Fruit fly (Drosophila melanogaster) whole organism, wandering third instar larva: ENCODE data around the gene CG7272.

Source experiments
- Abd-B ChIP-seq: fragments of >200 bp; optimal IDR thresholded peaks from 2 replicates; lab custom pipeline; 2017; ENCODE audit warnings: missing biosample characterization, missing genetic modification characterization
- CG32264 ChIP-seq: fragments of 200-800 bp; sonication (Bioruptor generic); optimal IDR thresholded peaks from 2 replicates; lab custom pipeline; 2016; ENCODE audit warnings: missing biosample characterization, missing genetic modification characterization
- CG9705 ChIP-seq: fragments of 200-800 bp; sonication (Bioruptor generic); optimal IDR thresholded peaks from 2 replicates; lab custom pipeline; 2018; ENCODE audit warnings: missing biosample characterization, mild to moderate bottlenecking, missing genetic modification characterization
- CrebA ChIP-seq: fragments of 200-800 bp; sonication (Bioruptor generic); optimal IDR thresholded peaks from 2 replicates; lab custom pipeline; 2016; ENCODE audit warnings: missing biosample characterization, mild to moderate bottlenecking, missing genetic modification characterization, borderline replicate concordance
- Dfd ChIP-seq: fragments of >200 bp; optimal IDR thresholded peaks from 2 replicates; lab custom pipeline; 2017; ENCODE audit warnings: missing biosample characterization, missing genetic modification characterization
- Dif ChIP-seq: fragments of 200-275, 200-300 bp; sonication (Bioruptor generic); optimal IDR thresholded peaks from 2 replicates; lab custom pipeline; 2018; ENCODE audit warnings: missing biosample characterization, missing genetic modification characterization; ENCODE audit not compliant: partially characterized antibody
- GATAd ChIP-seq: sonication (Bioruptor generic); optimal IDR thresholded peaks from 2 replicates; lab custom pipeline; 2016; ENCODE audit warnings: missing biosample characterization, missing genetic modification characterization
- HLH106 ChIP-seq: fragments of 200-800 bp; optimal IDR thresholded peaks from 3 replicates; lab custom pipeline; 2019; ENCODE audit warnings: missing biosample characterization, mild to moderate bottlenecking, missing genetic modification characterization, moderate library complexity
- Hnf4 ChIP-seq: fragments of 200-800 bp; sonication (Bioruptor generic); optimal IDR thresholded peaks from 2 replicates; lab custom pipeline; 2016; ENCODE audit warnings: missing biosample characterization, mild to moderate bottlenecking, missing genetic modification characterization
- Hr78 ChIP-seq: fragments of >200 bp; optimal IDR thresholded peaks from 2 replicates; lab custom pipeline; 2017; ENCODE audit warnings: missing biosample characterization, missing genetic modification characterization
- Hr83 ChIP-seq: fragments of 200-300 bp; sonication (Bioruptor generic); optimal IDR thresholded peaks from 2 replicates; lab custom pipeline; 2016; ENCODE audit warnings: missing biosample characterization, mild to moderate bottlenecking, missing genetic modification characterization, moderate library complexity; ENCODE audit not compliant: poor library complexity, severe bottlenecking
- Jra ChIP-seq: sonication (Bioruptor generic); optimal IDR thresholded peaks from 2 replicates; lab custom pipeline; 2016; ENCODE audit warnings: missing biosample characterization, missing genetic modification characterization
- Mio ChIP-seq: sonication (Bioruptor generic); optimal IDR thresholded peaks from 2 replicates; lab custom pipeline; 2016; ENCODE audit warnings: missing biosample characterization, missing genetic modification characterization
- N ChIP-seq: fragments of >200 bp; optimal IDR thresholded peaks from 2 replicates; lab custom pipeline; 2018; ENCODE audit warnings: missing biosample characterization, missing external identifiers, missing genetic modification characterization
- Rel ChIP-seq, 2 experiments: fragments of 200-800 bp; sonication (Bioruptor generic) in 1 of 2; optimal IDR thresholded peaks; 2 replicates in 1 of 2; 3 replicates in 1 of 2; lab custom pipeline; 2016 to 2019; ENCODE audit warnings: mild to moderate bottlenecking in 2 of 2, missing biosample characterization in 2 of 2, missing genetic modification characterization in 2 of 2, moderate library complexity in 1 of 2
- Sp1 ChIP-seq: fragments of 200-800 bp; sonication (Bioruptor generic); optimal IDR thresholded peaks from 3 replicates; lab custom pipeline; 2019; ENCODE audit warnings: missing biosample characterization, mild to moderate bottlenecking, missing genetic modification characterization, moderate library complexity
- Vsx2 ChIP-seq: fragments of 200-300, 225-300 bp; sonication (Bioruptor generic); optimal IDR thresholded peaks from 2 replicates; lab custom pipeline; 2018; ENCODE audit warnings: missing biosample characterization, missing genetic modification characterization; ENCODE audit not compliant: partially characterized antibody
- brk ChIP-seq: fragments of 200-800 bp; sonication (Bioruptor generic); optimal IDR thresholded peaks from 2 replicates; lab custom pipeline; 2016; ENCODE audit warnings: missing biosample characterization, mild to moderate bottlenecking, missing genetic modification characterization
- dl ChIP-seq, 2 experiments: fragments of 175-275, 200-275 bp in 1 of 2; fragments of 200-275 bp in 1 of 2; sonication (Bioruptor generic); optimal IDR thresholded peaks; lab custom pipeline; 2018; ENCODE audit warnings: mild to moderate bottlenecking in 2 of 2, missing biosample characterization in 2 of 2, missing genetic modification characterization in 2 of 2, moderate library complexity in 2 of 2; ENCODE audit not compliant: partially characterized antibody in 2 of 2, insufficient read depth in 1 of 2
- dsf ChIP-seq: sonication (Bioruptor generic); optimal IDR thresholded peaks from 2 replicates; lab custom pipeline; 2016; ENCODE audit warnings: missing biosample characterization, missing genetic modification characterization, borderline replicate concordance
- foxo ChIP-seq, 2 experiments: fragments of 200-800 bp; sonication (Bioruptor generic); optimal IDR thresholded peaks; 2 replicates in 1 of 2; 3 replicates in 1 of 2; lab custom pipeline; 2016 to 2017; ENCODE audit warnings: missing biosample characterization in 2 of 2, missing genetic modification characterization in 2 of 2
- fru ChIP-seq: fragments of 200-800 bp; sonication (Bioruptor generic); optimal IDR thresholded peaks from 3 replicates; lab custom pipeline; 2016; ENCODE audit warnings: missing biosample characterization, mild to moderate bottlenecking, missing genetic modification characterization
- h ChIP-seq: fragments of 200-800 bp; sonication (Bioruptor generic); optimal IDR thresholded peaks from 3 replicates; lab custom pipeline; 2016; ENCODE audit warnings: missing biosample characterization, mild to moderate bottlenecking, missing genetic modification characterization
- jim ChIP-seq: fragments of 175-275, 200-325 bp; sonication (Bioruptor generic); optimal IDR thresholded peaks from 2 replicates; lab custom pipeline; 2016; ENCODE audit warnings: missing biosample characterization, mild to moderate bottlenecking, missing genetic modification characterization
- pan ChIP-seq: fragments of >200 bp; optimal IDR thresholded peaks from 2 replicates; lab custom pipeline; 2017
- psq ChIP-seq: fragments of 200-800 bp; sonication (Bioruptor generic); optimal IDR thresholded peaks from 3 replicates; lab custom pipeline; 2017; ENCODE audit warnings: missing biosample characterization, mild to moderate bottlenecking, missing genetic modification characterization, moderate library complexity
- rgr ChIP-seq: fragments of 200-800 bp; sonication (Bioruptor generic); optimal IDR thresholded peaks from 3 replicates; lab custom pipeline; 2016; ENCODE audit warnings: missing biosample characterization, mild to moderate bottlenecking, missing genetic modification characterization
- sage ChIP-seq: fragments of 200-800 bp; sonication (Bioruptor generic); optimal IDR thresholded peaks from 2 replicates; lab custom pipeline; 2016; ENCODE audit warnings: missing biosample characterization, mild to moderate bottlenecking, missing genetic modification characterization
- sv ChIP-seq: fragments of 200-800 bp; sonication (Bioruptor generic); optimal IDR thresholded peaks from 3 replicates; lab custom pipeline; 2016; ENCODE audit warnings: missing biosample characterization, missing genetic modification characterization
- usp ChIP-seq: fragments of >200 bp; optimal IDR thresholded peaks from 2 replicates; lab custom pipeline; 2017; ENCODE audit warnings: missing biosample characterization, missing genetic modification characterization
- woc ChIP-seq: sonication (Bioruptor generic); optimal IDR thresholded peaks from 2 replicates; lab custom pipeline; 2016; ENCODE audit warnings: missing biosample characterization, mild to moderate bottlenecking, missing genetic modification characterization

CG7272 gene

DNA sequence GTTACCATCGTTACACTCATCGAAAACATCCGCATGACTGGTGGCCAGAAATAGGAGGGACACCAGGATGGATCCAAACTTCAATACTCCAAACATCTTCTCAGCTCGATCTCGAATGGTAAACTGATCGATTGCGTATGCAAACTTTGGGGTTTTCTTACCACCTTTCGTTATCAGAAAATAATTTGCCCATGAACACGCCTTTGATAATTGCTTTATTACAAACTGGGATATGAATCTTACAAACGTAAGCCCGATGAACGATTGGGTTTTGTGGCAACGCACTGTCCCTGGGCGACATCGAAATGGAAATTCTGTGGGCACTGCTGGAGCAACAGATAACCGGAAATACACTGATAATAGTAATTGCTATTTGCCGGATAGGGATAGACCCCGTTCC is 26.0 kb downstream of the CG7272 start, which contains the start of gene CG33985:
Gene CG33985 (minus strand): TSS at position 101 of the 400 bp plus-strand sequence.
- TF ChIP-seq Rel (GFP tag; optimal IDR thresholded peaks at IDR 0.05; lab: Kevin White, UChicago) (no peak), Rel (tag; optimal IDR thresholded peaks at IDR 0.05; lab: Kevin White, UChicago) (no peak), woc (no peak), Sp1 (no peak)

DNA sequence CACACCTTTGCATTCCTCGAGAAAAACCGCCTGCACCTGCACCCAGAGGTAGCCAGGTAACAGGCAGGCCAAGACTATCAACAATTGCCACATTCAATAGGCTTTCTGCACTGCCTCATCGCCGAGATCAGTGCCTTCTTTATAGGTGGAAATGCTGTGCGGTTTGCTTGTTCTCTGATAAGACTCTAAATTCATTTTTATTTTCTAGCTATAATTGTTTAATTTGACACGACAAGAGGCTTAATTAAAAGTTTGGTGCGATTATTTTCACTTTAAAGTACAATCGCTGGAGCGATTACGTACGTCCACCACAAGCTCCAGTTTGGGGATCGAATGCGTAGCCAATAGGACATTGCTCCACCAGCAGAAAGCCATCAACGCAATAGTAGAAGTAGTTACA is 26.7 kb downstream of the CG7272 start, which contains the start of gene CG42729:
Gene CG42729 (minus strand): TSS at position 101 of the 400 bp plus-strand sequence.
- no peak for TF ChIP-seq CG9705
- TF ChIP-seq Hr83 (GFP tag; lab: Kevin White, UChicago) = no peak

DNA sequence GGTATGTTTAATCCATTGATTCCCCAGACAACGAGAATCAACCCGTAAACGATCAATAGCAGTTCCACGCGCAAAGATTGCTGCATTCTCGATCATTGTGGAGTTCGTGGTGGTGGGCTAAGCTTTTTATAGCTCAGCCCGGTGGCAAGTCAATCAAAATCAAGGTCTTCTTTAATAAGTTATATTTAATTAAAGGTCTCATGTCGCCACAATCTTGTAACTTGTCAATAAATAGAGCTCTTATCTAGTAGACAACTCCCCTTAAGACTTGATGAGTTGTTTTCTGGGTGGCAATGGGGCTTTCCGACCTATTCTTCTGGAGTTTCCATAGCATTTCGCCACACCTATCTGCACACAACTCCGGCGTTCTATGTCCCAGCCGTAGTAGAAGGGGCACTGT is 27.4 kb downstream of the CG7272 start, which contains the start of gene CG42728:
Gene CG42728 (minus strand): TSS at position 101 of the 400 bp plus-strand sequence.
- TF ChIP-seq fru (GFP tag; lab: Kevin White, UChicago) (no peak), brk (no peak), CrebA (GFP tag; lab: Kevin White, UChicago) (no peak), pan (lab: Kevin White, UChicago) (no peak), h (GFP tag; lab: Kevin White, UChicago) (no peak), Rel (GFP tag; optimal IDR thresholded peaks at IDR 0.05; lab: Kevin White, UChicago) (no peak), Rel (tag; optimal IDR thresholded peaks at IDR 0.05; lab: Kevin White, UChicago) (no peak), Vsx2 (no peak), foxo (GFP tag; optimal IDR thresholded peaks at IDR 0.05; lab: Kevin White, UChicago) (no peak), dl (GFP tag; optimal IDR thresholded peaks at IDR 0.05; lab: Kevin White, UChicago; ENCODE audit: insufficient read depth in 1 of 2, partially characterized antibody in 2 of 2) (no peak), GATAd (GFP tag; lab: Kevin White, UChicago) (no peak), psq (no peak), sage (no peak), Hnf4 (GFP tag; lab: Kevin White, UChicago) (no peak), Mio (no peak), N (GFP tag; lab: Kevin White, UChicago) (no peak), jim (GFP tag; lab: Kevin White, UChicago) (no peak)
- TF ChIP-seq, all 38 proteins: peak for 0

DNA sequence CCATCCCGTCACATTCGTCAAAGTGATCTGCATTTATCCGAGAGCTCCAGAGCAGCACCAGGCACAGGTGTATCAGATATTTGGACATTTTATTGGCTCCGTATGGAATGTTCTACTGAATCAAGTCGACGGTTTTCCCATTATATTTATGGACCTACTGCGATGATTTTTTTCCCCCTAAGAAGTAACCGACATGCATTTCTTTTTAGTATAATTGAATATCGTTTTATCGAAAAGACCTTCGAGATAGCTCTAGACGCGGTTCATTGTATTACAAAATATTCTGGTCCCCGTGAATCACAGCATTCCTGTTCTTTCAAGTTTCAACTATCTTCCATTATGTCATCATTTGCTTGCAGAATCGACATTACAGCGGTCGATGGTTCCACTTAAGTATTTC is 28.4 kb downstream of the CG7272 start, which contains the start of gene obst-H:
Gene obst-H (minus strand): TSS at position 101 of the 400 bp plus-strand sequence.
- TF ChIP-seq Hnf4 (GFP tag; lab: Kevin White, UChicago) = no peak
- no peak for TF ChIP-seq Hr78 (GFP tag; lab: Kevin White, UChicago)
- no peak for TF ChIP-seq CG32264 (GFP tag; lab: Kevin White, UChicago)
- no peak for TF ChIP-seq rgr
- no peak for TF ChIP-seq foxo (GFP tag; optimal IDR thresholded peaks at IDR 0.05; lab: Kevin White, UChicago)
- TF ChIP-seq Jra = no peak
- no peak for TF ChIP-seq Dfd (GFP tag; lab: Kevin White, UChicago)
- TF ChIP-seq dl (GFP tag; optimal IDR thresholded peaks at IDR 0.05; lab: Kevin White, UChicago; ENCODE audit: insufficient read depth in 1 of 2, partially characterized antibody in 2 of 2) = no peak
- no peak for TF ChIP-seq woc
- no peak for TF ChIP-seq Dif (GFP tag; lab: Kevin White, UChicago)
- no peak for TF ChIP-seq HLH106 (tag; lab: Kevin White, UChicago)
- no peak for TF ChIP-seq fru (GFP tag; lab: Kevin White, UChicago)
- no peak for TF ChIP-seq GATAd (GFP tag; lab: Kevin White, UChicago)
- TF ChIP-seq sv (GFP tag; lab: Kevin White, UChicago) = no peak
- TF ChIP-seq usp (GFP tag; lab: Kevin White, UChicago) = no peak
- TF ChIP-seq, all 38 proteins: peak for 0

DNA sequence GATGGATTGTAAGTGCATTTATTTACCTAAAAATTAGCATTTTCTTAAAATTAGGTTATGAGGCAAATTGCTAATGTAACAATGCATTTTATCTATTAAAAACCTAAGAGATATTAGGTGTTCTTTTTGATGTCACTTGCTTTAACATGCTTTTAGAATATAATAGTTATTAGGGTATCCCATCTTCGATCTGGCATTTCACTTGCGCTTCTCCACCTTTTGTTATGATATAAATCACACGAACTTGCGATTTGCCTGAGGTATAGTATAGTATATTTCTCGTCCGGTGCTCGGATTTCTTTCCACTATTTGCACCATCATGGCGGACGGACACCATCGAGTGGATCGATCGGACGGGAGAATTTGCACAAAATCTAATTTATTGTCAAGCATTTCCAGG is 29.3 kb downstream of the CG7272 start:
- TF ChIP-seq N (GFP tag; lab: Kevin White, UChicago) = no peak
- no peak for TF ChIP-seq HLH106 (tag; lab: Kevin White, UChicago)
- TF ChIP-seq Dfd (GFP tag; lab: Kevin White, UChicago) = no peak
- no peak for TF ChIP-seq Abd-B (GFP tag; lab: Kevin White, UChicago)
- TF ChIP-seq h (GFP tag; lab: Kevin White, UChicago) = no peak
- TF ChIP-seq dsf (GFP tag; lab: Kevin White, UChicago) = no peak
- TF ChIP-seq Hr83 (GFP tag; lab: Kevin White, UChicago) = no peak
